Worm (Caenorhabditis elegans) whole organism, L3 larva: ENCODE data around the gene F43D2.6.

Experiments used
- R02D3.7 ChIP-seq: fragments of 150-350 bp; optimal IDR thresholded peaks from 2 replicates; lab custom pipeline; 2014; ENCODE audit warnings: missing biosample characterization, missing genetic modification characterization
- daf-12 ChIP-seq: fragments of 150-350 bp; optimal IDR thresholded peaks from 2 replicates; lab custom pipeline; 2014; ENCODE audit warnings: missing biosample characterization, missing genetic modification reagents, missing genetic modification characterization
- elt-1 ChIP-seq: fragments of 150-350 bp; optimal IDR thresholded peaks from 2 replicates; lab custom pipeline; 2014; ENCODE audit warnings: missing biosample characterization, missing genetic modification characterization
- elt-3 ChIP-seq, 3 experiments: fragments of 150-350 bp in 1 of 3; sonication (generic microtip) in 2 of 3; optimal IDR thresholded peaks; 2 replicates in 2 of 3; 4 replicates in 1 of 3; lab custom pipeline; 2014 to 2017; ENCODE audit warnings: missing biosample characterization in 3 of 3, missing genetic modification characterization in 3 of 3
- fos-1 ChIP-seq: fragments of 150-350 bp; optimal IDR thresholded peaks from 2 replicates; lab custom pipeline; 2014; ENCODE audit warnings: missing biosample characterization, missing genetic modification characterization
- nhr-25 ChIP-seq: sonication (generic microtip); optimal IDR thresholded peaks from 2 replicates; lab custom pipeline; 2017; ENCODE audit warnings: missing biosample characterization, missing genetic modification characterization
- nhr-76 ChIP-seq: fragments of 150-350 bp; sonication (generic microtip); optimal IDR thresholded peaks from 5 replicates; lab custom pipeline; 2014; ENCODE audit warnings: missing biosample characterization, missing genetic modification characterization
- pqm-1 ChIP-seq: fragments of 150-350 bp; optimal IDR thresholded peaks from 2 replicates; lab custom pipeline; 2017; ENCODE audit warnings: missing biosample characterization, missing genetic modification characterization, inconsistent platforms

DNA sequence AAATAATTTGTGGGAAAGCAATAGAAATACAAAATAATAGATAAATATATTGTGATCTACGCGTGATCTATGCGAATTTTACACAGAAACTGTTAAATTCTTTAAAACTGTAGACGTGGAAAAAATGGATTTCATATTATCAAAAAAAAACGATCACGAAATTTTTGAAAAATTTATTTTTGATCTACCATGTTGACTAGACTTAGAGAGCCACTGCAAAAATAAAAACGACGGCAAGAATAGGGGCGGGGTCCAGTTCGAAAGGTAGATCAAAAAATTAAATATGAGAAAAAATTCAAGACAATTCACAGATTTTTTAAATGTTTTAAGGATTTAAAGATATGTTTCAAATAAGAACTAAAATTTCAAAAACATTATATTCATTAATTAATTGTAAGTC lies 3.1 kb upstream of the F43D2.6 start:
- TF ChIP-seq R02D3.7 (no peak), nhr-76 (tag; lab: Kevin White, UChicago) (no peak), pqm-1 (tag; lab: Kevin White, UChicago) (no peak), elt-3 (tag; optimal IDR thresholded peaks at IDR 0.05; lab: Kevin White, UChicago) (no peak), fos-1 (no peak), nhr-25 (tag; lab: Kevin White, UChicago) (no peak), elt-1 (tag; lab: Kevin White, UChicago) (no peak), daf-12 (no peak)
